Worm (Caenorhabditis elegans): ENCODE results near the gene srv-10.

ce11 chrV:13459323-13459722, 35.6 kb downstream of the srv-10 start, which contains the start of gene bath-39:
- no peak for TF ChIP-seq F33H1.4 (GFP tag; IDR thresholded peaks at IDR 0.05)
- TF ChIP-seq ama-1 (optimal IDR thresholded peaks at IDR 0.05), result no peak
- TF ChIP-seq ama-1 (GFP tag; optimal IDR thresholded peaks at IDR 0.05), result no peak
- TF ChIP-seq ceh-40 (GFP tag; IDR thresholded peaks at IDR 0.05), result no peak
- no peak for TF ChIP-seq madf-6 (GFP tag; IDR thresholded peaks at IDR 0.05)
- no peak for TF ChIP-seq zfh-2 (GFP tag; conservative IDR thresholded peaks at IDR 0.05)
- TF ChIP-seq lin-35 (GFP tag; optimal IDR thresholded peaks at IDR 0.05), result no peak
- TF ChIP-seq dpff-1 (tag; optimal IDR thresholded peaks at IDR 0.05), result no peak
- no peak for TF ChIP-seq ztf-6 (GFP tag; IDR thresholded peaks at IDR 0.05)
- TF ChIP-seq F10E7.11 (tag; optimal IDR thresholded peaks at IDR 0.05), result no peak
- no peak for TF ChIP-seq ztf-28 (GFP tag; IDR thresholded peaks at IDR 0.05)
- TF ChIP-seq nhr-27 (tag; optimal IDR thresholded peaks at IDR 0.05), result no peak
- TF ChIP-seq ztf-22 (GFP tag; optimal IDR thresholded peaks at IDR 0.05), result no peak

Measured in whole organism, young adult.